Fruit fly (Drosophila melanogaster): ENCODE results near the gene CCT1.

The CCT1 gene

DNA sequence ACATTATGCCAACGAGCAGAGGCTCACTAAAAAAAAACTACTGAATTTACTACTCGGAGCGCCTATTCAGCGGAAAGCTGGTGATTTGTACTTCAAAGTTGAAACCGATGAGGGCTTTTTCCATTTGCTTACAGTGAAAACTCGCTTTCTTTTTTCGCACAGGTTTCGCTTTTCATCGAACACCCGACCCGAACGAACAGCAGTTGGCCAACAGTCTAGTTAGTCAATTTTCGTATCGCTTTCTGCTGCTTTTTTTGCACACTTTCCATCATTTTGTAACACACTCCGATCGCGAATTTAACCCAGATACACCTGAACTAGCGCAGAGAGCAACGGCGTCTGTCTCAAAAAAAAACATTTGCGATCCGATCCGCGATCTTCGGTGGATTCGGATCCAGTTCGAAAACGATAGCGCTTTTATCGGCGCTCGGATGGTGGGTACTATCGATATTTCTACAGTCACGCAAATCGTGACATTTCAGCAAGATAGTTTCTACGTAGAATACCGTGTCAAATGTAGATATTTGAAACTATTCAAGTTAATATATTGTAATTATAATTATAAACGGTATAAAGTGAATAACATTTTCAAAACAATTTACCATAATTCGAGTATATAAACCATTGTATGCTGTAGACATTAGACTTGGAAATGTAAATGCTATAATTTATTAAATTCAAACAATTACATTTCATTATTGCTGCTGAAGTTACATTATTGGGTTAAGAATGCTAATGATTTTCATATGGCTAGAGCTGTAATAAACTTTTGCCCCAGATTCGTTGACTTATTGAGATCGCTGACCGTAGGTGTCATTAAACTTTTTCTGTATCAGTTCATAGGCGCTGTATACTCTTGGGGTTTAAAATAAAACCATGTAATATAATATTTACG lies 37.3 kb upstream of the CCT1 start, which contains the start of gene CG5346 (continued):
- TF ChIP-seq Lhr (GFP tag; optimal IDR thresholded peaks at IDR 0.05) = peak; percentile 4
- TF ChIP-seq Atf3 (GFP tag; optimal IDR thresholded peaks at IDR 0.05) = no peak
- peak; percentile 50 for TF ChIP-seq sd (tag; optimal IDR thresholded peaks at IDR 0.05)
- no peak for TF ChIP-seq ken (GFP tag; IDR thresholded peaks at IDR 0.05)
- TF ChIP-seq gt (GFP tag; IDR thresholded peaks at IDR 0.05) = no peak
- peak; percentile 16 for TF ChIP-seq crol (GFP tag; IDR thresholded peaks at IDR 0.05)
- TF ChIP-seq Hr78 (GFP tag; optimal IDR thresholded peaks at IDR 0.05) = no peak
- no peak for TF ChIP-seq Ptx1 (GFP tag; IDR thresholded peaks at IDR 0.05)
- TF ChIP-seq hbn (GFP tag; IDR thresholded peaks at IDR 0.05; ENCODE audit: partially characterized antibody) = peak; percentile 84
- peak; percentile 78 for TF ChIP-seq mld (GFP tag; IDR thresholded peaks at IDR 0.05; ENCODE audit: partially characterized antibody)
- no peak for TF ChIP-seq mirr (GFP tag; optimal IDR thresholded peaks at IDR 0.05)
- TF ChIP-seq CG6175 (GFP tag; IDR thresholded peaks at IDR 0.05) = no peak
- no peak for TF ChIP-seq exex (tag; optimal IDR thresholded peaks at IDR 0.05)
- peak; percentile 84 for TF ChIP-seq Scr (GFP tag; IDR thresholded peaks at IDR 0.05; ENCODE audit: partially characterized antibody)
- TF ChIP-seq lilli (GFP tag; optimal IDR thresholded peaks at IDR 0.05) = peak; percentile 6
- no peak for TF ChIP-seq gce (GFP tag; IDR thresholded peaks at IDR 0.05)
- no peak for TF ChIP-seq CG18476 (GFP tag; optimal IDR thresholded peaks at IDR 0.05)
- peak; percentile 67 for TF ChIP-seq stwl (tag; optimal IDR thresholded peaks at IDR 0.05)
- TF ChIP-seq CG34224 (GFP tag; IDR thresholded peaks at IDR 0.05; ENCODE audit: partially characterized antibody) = peak; percentile 79
- TF ChIP-seq p53 (GFP tag; optimal IDR thresholded peaks at IDR 0.05) = no peak
- no peak for TF ChIP-seq fd96Cb (tag; optimal IDR thresholded peaks at IDR 0.05)
- TF ChIP-seq MBD-R2 (GFP tag; IDR thresholded peaks at IDR 0.05) = peak; percentile 27
- TF ChIP-seq MESR4 (GFP tag; optimal IDR thresholded peaks at IDR 0.05) = peak; percentile 14
- peak in 1 of 2 experiments; percentile 31 for TF ChIP-seq bsh (GFP tag; optimal IDR thresholded peaks at IDR 0.05)
- TF ChIP-seq CG10979 (tag; optimal IDR thresholded peaks at IDR 0.05) = no peak
- peak; percentile 30; the same call in 1 of the 2 replicates for TF ChIP-seq Rfx (GFP tag; IDR thresholded peaks at IDR 0.05)
- TF ChIP-seq CG6683 (GFP tag; optimal IDR thresholded peaks at IDR 0.05) = no peak
- TF ChIP-seq D (optimal IDR thresholded peaks at IDR 0.05) = no peak
- TF ChIP-seq D (GFP tag; optimal IDR thresholded peaks at IDR 0.05) = no peak
- TF ChIP-seq Deaf1 (tag; optimal IDR thresholded peaks at IDR 0.05) = peak; percentile 55
- peak; percentile 78 for TF ChIP-seq nerfin-2 (GFP tag; IDR thresholded peaks at IDR 0.05; ENCODE audit: partially characterized antibody)
- TF ChIP-seq YL-1 (GFP tag; optimal IDR thresholded peaks at IDR 0.05) = no peak
- no peak for TF ChIP-seq dm (GFP tag; optimal IDR thresholded peaks at IDR 0.05)
- peak; percentile 33 for TF ChIP-seq Blimp-1 (GFP tag; optimal IDR thresholded peaks at IDR 0.05)
- no peak for TF ChIP-seq CG8290 (GFP tag; optimal IDR thresholded peaks at IDR 0.05)
- peak in 1 of 2 experiments; percentile 37 for TF ChIP-seq CG8290 (tag; optimal IDR thresholded peaks at IDR 0.05)
- no peak for TF ChIP-seq CG13624 (GFP tag; optimal IDR thresholded peaks at IDR 0.05)
- TF ChIP-seq CG15514 (GFP tag; optimal IDR thresholded peaks at IDR 0.05) = peak; percentile 99
- TF ChIP-seq CG10565 (GFP tag; optimal IDR thresholded peaks at IDR 0.05) = no peak
- TF ChIP-seq en (GFP tag; optimal IDR thresholded peaks at IDR 0.05) = no peak
- peak; percentile 78 for TF ChIP-seq inv (GFP tag; IDR thresholded peaks at IDR 0.05; ENCODE audit: partially characterized antibody)
- TF ChIP-seq Sry-δ (GFP tag; optimal IDR thresholded peaks at IDR 0.05) = peak; percentile 60
- TF ChIP-seq CG10209 (GFP tag; optimal IDR thresholded peaks at IDR 0.05) = no peak
- no peak for TF ChIP-seq aop (GFP tag; IDR thresholded peaks at IDR 0.05)
- TF ChIP-seq CG3995 (GFP tag; optimal IDR thresholded peaks at IDR 0.05) = peak; percentile 97
- TF ChIP-seq ewg (GFP tag; optimal IDR thresholded peaks at IDR 0.05) = no peak
- TF ChIP-seq CG2129 (GFP tag; IDR thresholded peaks at IDR 0.05; ENCODE audit: partially characterized antibody) = peak; percentile 54
- TF ChIP-seq CG2875 (GFP tag; optimal IDR thresholded peaks at IDR 0.05) = no peak
